Worm (Caenorhabditis elegans): ENCODE results near the gene ZK470.2.

ce11 chrX:4131354-4131753 lies 3.6 kb upstream of the ZK470.2 start:
- TF ChIP-seq ama-1 (optimal IDR thresholded peaks at IDR 0.05): no peak
- no peak for TF ChIP-seq ama-1 (GFP tag; optimal IDR thresholded peaks at IDR 0.05)
- TF ChIP-seq ets-4 (GFP tag; optimal IDR thresholded peaks at IDR 0.05): no peak
- TF ChIP-seq mel-28 (tag; optimal IDR thresholded peaks at IDR 0.05; ENCODE audit: borderline replicate concordance): no peak
- TF ChIP-seq B0336.3 (GFP tag; IDR thresholded peaks at IDR 0.05): no peak
- no peak for TF ChIP-seq efl-1 (GFP tag; optimal IDR thresholded peaks at IDR 0.05)

All from whole organism, young adult.